Worm (Caenorhabditis elegans) whole organism, L4 larva: ENCODE data around the gene T28C12.6.

Experiments
- F26F4.8 ChIP-seq: fragments of 200-800 bp; sonication (Bioruptor generic); conservative IDR thresholded peaks from 2 replicates; pipeline ENCODE4 v1.3.6; 2022; ENCODE audit warnings: missing genetic modification characterization, missing compliant biosample characterization
- F37D6.2 ChIP-seq: sonication (generic microtip); optimal IDR thresholded peaks from 2 replicates; lab custom pipeline; 2016; ENCODE audit warnings: mild to moderate bottlenecking, missing genetic modification characterization, missing compliant biosample characterization
- F49E8.2 ChIP-seq: sonication (generic microtip); optimal IDR thresholded peaks from 2 replicates; lab custom pipeline; 2016; ENCODE audit warnings: missing compliant biosample characterization, mild to moderate bottlenecking, missing genetic modification characterization, borderline replicate concordance
- Y48G9A.11 ChIP-seq: fragments of 200-800 bp; sonication (Bioruptor generic); IDR thresholded peaks from 2 replicates; pipeline ENCODE4 v1.3.6; 2022; ENCODE audit warnings: missing genetic modification reagents, missing genetic modification characterization, missing compliant biosample characterization
- Y75B8A.6 ChIP-seq: fragments of 200-800 bp; sonication (Bioruptor generic); IDR thresholded peaks from 2 replicates; pipeline ENCODE4 v1.3.6; 2022; ENCODE audit warnings: missing genetic modification reagents, missing genetic modification characterization, missing compliant biosample characterization
- ZK337.2 ChIP-seq: fragments of 200-800 bp; sonication (Bioruptor generic); IDR thresholded peaks from 2 replicates; pipeline ENCODE4 v1.3.6; 2022; ENCODE audit warnings: missing genetic modification reagents, missing genetic modification characterization, missing compliant biosample characterization
- aha-1 ChIP-seq: fragments of 150-350 bp; peaks from one replicate; lab custom pipeline; 2014; ENCODE audit warnings: missing biosample characterization, missing genetic modification characterization
- ama-1 ChIP-seq: fragments of 150-350 bp; optimal IDR thresholded peaks from 2 replicates; lab custom pipeline; 2014; ENCODE audit warnings: inconsistent platforms, mixed read lengths
- ceh-32 ChIP-seq: sonication (generic microtip); optimal IDR thresholded peaks from 2 replicates; lab custom pipeline; 2016; ENCODE audit warnings: mild to moderate bottlenecking, missing genetic modification characterization, missing compliant biosample characterization; ENCODE audit not compliant: poor library complexity
- ceh-44 ChIP-seq: fragments of 200-800 bp; sonication (Bioruptor generic); IDR thresholded peaks from 2 replicates; pipeline ENCODE4 v1.3.6; 2022; ENCODE audit warnings: missing genetic modification reagents, missing genetic modification characterization, missing compliant biosample characterization
- ceh-82 ChIP-seq: sonication (generic microtip); optimal IDR thresholded peaks from 2 replicates; lab custom pipeline; 2017; ENCODE audit warnings: missing biosample characterization, missing genetic modification characterization
- daf-16 ChIP-seq, 3 experiments: sonication (generic microtip); optimal IDR thresholded peaks; 2 replicates each; lab custom pipeline; 2016 to 2017; ENCODE audit warnings: missing genetic modification characterization in 3 of 3, missing genetic modification reagents in 3 of 3, mild to moderate bottlenecking in 2 of 3, missing compliant biosample characterization in 2 of 3, missing biosample characterization in 1 of 3, moderate library complexity in 1 of 3
- daf-8 ChIP-seq: fragments of 200-800 bp; sonication (Bioruptor generic); IDR thresholded peaks from 2 replicates; pipeline ENCODE4 v1.3.6; 2022; ENCODE audit warnings: missing genetic modification characterization, missing compliant biosample characterization
- dmd-6 ChIP-seq: fragments of 200-800 bp; sonication (Bioruptor generic); IDR thresholded peaks from 2 replicates; pipeline ENCODE4 v1.3.6; 2022; ENCODE audit warnings: missing genetic modification reagents, missing genetic modification characterization, missing compliant biosample characterization
- dve-1 ChIP-seq: sonication (generic microtip); optimal IDR thresholded peaks from 2 replicates; lab custom pipeline; 2017; ENCODE audit warnings: antibody characterized with exemption, mild to moderate bottlenecking, missing genetic modification characterization, missing compliant biosample characterization; ENCODE audit not compliant: insufficient read depth
- egl-43 ChIP-seq: fragments of 200-800 bp; sonication (Bioruptor generic); IDR thresholded peaks from 2 replicates; pipeline ENCODE4 v1.3.6; 2022; ENCODE audit warnings: missing genetic modification reagents, missing genetic modification characterization, missing compliant biosample characterization
- hlh-11 ChIP-seq: fragments of 200-800 bp; sonication (Bioruptor generic); optimal IDR thresholded peaks from 2 replicates; lab custom pipeline; 2018; ENCODE audit warnings: mild to moderate bottlenecking, missing genetic modification characterization, missing compliant biosample characterization
- hlh-30 ChIP-seq: sonication (generic microtip); optimal IDR thresholded peaks from 2 replicates; lab custom pipeline; 2017; ENCODE audit warnings: antibody characterized with exemption, mild to moderate bottlenecking, missing genetic modification characterization, missing compliant biosample characterization; ENCODE audit not compliant: insufficient read depth
- lim-7 ChIP-seq: fragments of 200-800 bp; sonication (Bioruptor generic); IDR thresholded peaks from 2 replicates; pipeline ENCODE4 v1.3.6; 2022; ENCODE audit warnings: missing genetic modification characterization, missing compliant biosample characterization
- lin-1 ChIP-seq: fragments of 200-800 bp; sonication (Bioruptor generic); IDR thresholded peaks from 2 replicates; pipeline ENCODE4 v1.3.6; 2022; ENCODE audit warnings: missing genetic modification reagents, missing genetic modification characterization, missing compliant biosample characterization
- lsy-2 ChIP-seq, 2 experiments: fragments of 150-350 bp in 1 of 2; sonication (generic microtip) in 1 of 2; optimal IDR thresholded peaks; 2 replicates each; lab custom pipeline; 2014 to 2017; ENCODE audit warnings: missing biosample characterization in 2 of 2, missing genetic modification characterization in 2 of 2
- mxl-3 ChIP-seq: fragments of 200-800 bp; sonication (Bioruptor generic); optimal IDR thresholded peaks from 2 replicates; lab custom pipeline; 2018; ENCODE audit warnings: mild to moderate bottlenecking, missing genetic modification characterization, missing compliant biosample characterization
- nhr-28 ChIP-seq: fragments of 150-350 bp; optimal IDR thresholded peaks from 2 replicates; lab custom pipeline; 2014; ENCODE audit warnings: missing biosample characterization, missing genetic modification characterization
- php-3 ChIP-seq: fragments of 200-800 bp; sonication (Bioruptor generic); IDR thresholded peaks from 2 replicates; pipeline ENCODE4 v1.3.6; 2022; ENCODE audit warnings: missing genetic modification reagents, missing genetic modification characterization, missing compliant biosample characterization
- pqm-1 ChIP-seq: sonication (generic microtip); optimal IDR thresholded peaks from 2 replicates; lab custom pipeline; 2017; ENCODE audit warnings: missing biosample characterization, missing genetic modification characterization
- sdz-12 ChIP-seq: fragments of 200-800 bp; sonication (Bioruptor generic); optimal IDR thresholded peaks from 2 replicates; lab custom pipeline; 2018; ENCODE audit warnings: mild to moderate bottlenecking, missing genetic modification characterization, missing compliant biosample characterization
- skn-1 ChIP-seq: fragments of 150-350 bp; optimal IDR thresholded peaks from 2 replicates; lab custom pipeline; 2014; ENCODE audit warnings: missing biosample characterization, missing genetic modification characterization
- tag-97 ChIP-seq: fragments of 200-800 bp; sonication (Bioruptor generic); IDR thresholded peaks from 2 replicates; pipeline ENCODE4 v1.3.6; 2022; ENCODE audit warnings: missing genetic modification characterization, missing compliant biosample characterization
- unc-39 ChIP-seq: sonication (generic microtip); optimal IDR thresholded peaks from 2 replicates; lab custom pipeline; 2017; ENCODE audit warnings: missing biosample characterization, missing genetic modification characterization
- unc-62 ChIP-seq, 3 experiments: fragments of 150-350 bp in 1 of 3; sonication (generic microtip); optimal IDR thresholded peaks in 2 of 3; peaks in 1 of 3; 1 replicate in 1 of 3; 2 replicates in 2 of 3; lab custom pipeline; 2014 to 2017; ENCODE audit warnings: missing biosample characterization in 3 of 3, missing genetic modification characterization in 3 of 3, missing genetic modification reagents in 3 of 3, missing genotype in 1 of 3
- vab-7 ChIP-seq: fragments of 200-800 bp; sonication (Bioruptor generic); IDR thresholded peaks from 2 replicates; pipeline ENCODE4 v1.3.6; 2022; ENCODE audit warnings: missing genetic modification reagents, missing genetic modification characterization, missing compliant biosample characterization

T28C12.6 gene

DNA sequence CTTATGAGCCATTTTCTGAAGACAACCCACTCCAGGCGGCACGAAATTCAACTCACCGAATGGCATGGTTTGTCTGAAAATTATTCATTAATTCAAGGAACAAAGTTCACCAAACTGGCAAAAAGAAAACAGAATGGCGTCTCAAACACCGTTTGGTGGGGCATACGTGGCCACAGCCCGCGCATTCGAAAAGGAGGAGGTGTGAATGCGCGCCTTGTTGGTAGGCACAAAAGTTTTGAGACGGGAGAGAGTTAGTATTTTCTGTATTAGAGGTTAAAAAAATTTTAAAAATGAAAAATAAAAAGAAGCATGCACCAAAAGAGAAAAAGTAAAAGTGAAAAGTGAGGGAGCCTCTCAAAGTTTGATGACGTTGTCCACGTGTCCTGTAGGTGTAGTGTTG is 24.0 kb downstream of the T28C12.6 start:
- TF ChIP-seq lim-7 (GFP tag; lab: Robert Waterston, UW) (no peak), hlh-11 (tag; lab: Kevin White, UChicago) (no peak), aha-1 (tag; lab: Kevin White, UChicago) (no peak), unc-39 (tag; lab: Kevin White, UChicago) (no peak), nhr-28 (tag; lab: Kevin White, UChicago) (no peak), skn-1 (tag; lab: Kevin White, UChicago) (no peak), mxl-3 (GFP tag; lab: Kevin White, UChicago) (no peak), sdz-12 (GFP tag; lab: Kevin White, UChicago) (no peak), Y75B8A.6 (GFP tag; lab: Robert Waterston, UW) (no peak), lsy-2 (tag; optimal IDR thresholded peaks at IDR 0.05; lab: Kevin White, UChicago) (no peak), dmd-6 (GFP tag; lab: Robert Waterston, UW) (no peak), ZK337.2 (no peak)

DNA sequence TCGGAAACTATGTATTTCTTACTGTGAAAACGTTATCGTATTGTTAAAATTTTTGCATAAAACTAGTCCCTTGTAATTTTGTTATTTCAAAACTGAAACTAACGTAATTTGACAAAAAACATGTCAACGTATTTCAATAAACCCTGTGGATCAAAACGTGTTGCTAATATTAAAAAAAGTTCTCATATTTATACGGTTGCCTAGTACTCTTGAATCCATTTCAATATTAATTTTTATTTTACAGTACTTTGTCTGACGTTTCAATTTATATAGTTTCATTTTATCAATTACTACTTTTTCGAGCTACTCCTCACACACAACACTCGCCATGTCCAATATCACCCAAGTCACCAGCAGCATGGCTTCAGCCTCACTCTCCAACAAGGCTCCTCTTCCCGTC is 32.4 kb downstream of the T28C12.6 start, which contains the start of gene sago-1:
TSS of gene sago-1 (plus strand) at position 301 of the 400 bp plus-strand sequence.
- TF ChIP-seq vab-7 (GFP tag; lab: Robert Waterston, UW) = no peak
- peak; percentile 32 for TF ChIP-seq aha-1 (tag; lab: Kevin White, UChicago)
- TF ChIP-seq, all 104 proteins: peak for 1

ce11 chrV:6302465-6302864 is 33.5 kb downstream of the T28C12.6 start:
- TF ChIP-seq unc-62 (GFP tag; optimal IDR thresholded peaks at IDR 0.05 in 1 of 2; lab: Kevin White, UChicago) (peak in 1 of 2 experiments; percentile 15), unc-62 (tag; optimal IDR thresholded peaks at IDR 0.05; lab: Kevin White, UChicago) (no peak), ceh-44 (GFP tag; lab: Robert Waterston, UW) (no peak)

DNA sequence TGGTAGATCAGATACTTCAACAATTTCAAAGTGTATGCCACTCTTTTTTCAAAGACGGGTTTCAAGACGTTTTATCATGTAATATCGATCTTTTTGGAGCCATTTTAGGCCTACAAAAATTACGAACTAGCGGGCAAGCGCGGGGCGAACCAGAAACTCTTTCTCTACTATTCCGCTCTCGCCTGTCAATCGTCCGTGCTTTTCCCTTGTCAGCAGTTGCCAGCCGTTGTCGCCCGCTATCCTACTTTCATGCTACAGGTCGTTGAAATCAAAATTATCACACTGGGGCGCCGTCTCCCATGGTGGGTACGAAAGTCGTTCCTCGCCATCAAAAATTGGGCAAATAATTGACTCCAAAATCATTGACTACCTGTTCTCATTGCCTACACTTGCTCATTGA is 34.9 kb downstream of the T28C12.6 start:
- no peak for TF ChIP-seq lin-1 (GFP tag; lab: Robert Waterston, UW)
- TF ChIP-seq egl-43 (GFP tag; lab: Robert Waterston, UW) = no peak
- no peak for TF ChIP-seq skn-1 (tag; lab: Kevin White, UChicago)
- peak; percentile 58 for TF ChIP-seq dmd-6 (GFP tag; lab: Robert Waterston, UW)
- no peak for TF ChIP-seq tag-97
- TF ChIP-seq php-3 (GFP tag; lab: Robert Waterston, UW) = no peak
- peak; percentile 15 for TF ChIP-seq hlh-11 (tag; lab: Kevin White, UChicago)
- TF ChIP-seq, all 104 proteins: peak for 2

DNA sequence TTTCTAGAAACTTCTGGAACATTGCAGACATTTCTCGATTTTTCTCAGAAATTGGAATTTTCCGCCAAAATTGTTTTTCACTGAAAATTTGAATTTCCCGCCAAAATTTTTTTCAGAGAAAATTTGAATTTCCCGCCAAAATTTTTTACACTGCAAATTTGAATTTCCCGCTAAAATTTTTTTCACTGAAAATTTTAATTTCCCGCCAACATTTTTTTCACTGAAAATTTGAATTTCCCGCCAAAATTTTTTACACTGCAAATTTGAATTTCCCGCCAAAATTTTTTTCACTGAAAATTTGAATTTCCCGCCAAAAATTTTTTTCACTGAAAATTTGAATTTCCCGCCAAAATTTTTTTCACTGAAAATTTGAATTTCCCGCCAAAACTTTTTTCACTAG is 39.4 kb downstream of the T28C12.6 start:
- TF ChIP-seq Y48G9A.11 (GFP tag; lab: Robert Waterston, UW) = 0 out of 2 replicates have a peak, but pooled peaks have one; percentile 35

ce11 chrV:6292401-6292800 is 43.5 kb downstream of the T28C12.6 start, which contains the start of gene K12B6.9:
Gene K12B6.9 (minus strand): TSS chrV:6292666.
- TF ChIP-seq unc-39 (tag; lab: Kevin White, UChicago) = no peak
- peak; percentile 34 for TF ChIP-seq aha-1 (tag; lab: Kevin White, UChicago)
- no peak for TF ChIP-seq F49E8.2 (tag; lab: Kevin White, UChicago)
- peak; percentile 61; the same call in 1 of the 2 replicates for TF ChIP-seq php-3 (GFP tag; lab: Robert Waterston, UW)
- TF ChIP-seq ceh-32 (tag; lab: Kevin White, UChicago) = no peak
- peak; percentile 39 for TF ChIP-seq dve-1 (tag; lab: Kevin White, UChicago)
- TF ChIP-seq pqm-1 = peak; percentile 76
- TF ChIP-seq ceh-82 = no peak
- no peak for TF ChIP-seq ama-1 (lab: Kevin White, UChicago)
- no peak for TF ChIP-seq daf-16 (GFP tag; optimal IDR thresholded peaks at IDR 0.05; lab: Kevin White, UChicago)
- TF ChIP-seq daf-16 (tag; optimal IDR thresholded peaks at IDR 0.05; lab: Kevin White, UChicago) = peak; percentile 43
- TF ChIP-seq hlh-30 (tag; lab: Kevin White, UChicago) = peak; percentile 36
- peak; percentile 48 for TF ChIP-seq hlh-11 (tag; lab: Kevin White, UChicago)
- TF ChIP-seq dmd-6 (GFP tag; lab: Robert Waterston, UW) = peak; percentile 64
- TF ChIP-seq daf-8 = no peak
- TF ChIP-seq unc-62 (GFP tag; optimal IDR thresholded peaks at IDR 0.05 in 1 of 2; lab: Kevin White, UChicago) = peak in 1 of 2 experiments; percentile 54
- TF ChIP-seq unc-62 (tag; optimal IDR thresholded peaks at IDR 0.05; lab: Kevin White, UChicago) = no peak
- no peak for TF ChIP-seq F37D6.2 (tag; lab: Kevin White, UChicago)
- TF ChIP-seq F26F4.8 = no peak
- TF ChIP-seq nhr-28 (tag; lab: Kevin White, UChicago) = peak; percentile 48
